Fruit fly (Drosophila melanogaster) whole organism, embryonic: ENCODE results near the gene trbd.
A peak's percentile ranks its signal among the peaks of the same experiment; 100 is the strongest.

Source experiments
- Asciz ChIP-seq: fragments of 200-800 bp; sonication (Bioruptor generic); optimal IDR thresholded peaks from 2 replicates; lab custom pipeline; 2017; ENCODE audit warnings: missing biosample characterization, mild to moderate bottlenecking, missing genetic modification characterization, missing genetic modification reagents
- B-H2 ChIP-seq: fragments of 200-800 bp; sonication (Bioruptor generic); optimal IDR thresholded peaks from 2 replicates; lab custom pipeline; 2018; ENCODE audit warnings: missing biosample characterization, mild to moderate bottlenecking, missing genetic modification characterization
- Bdp1 ChIP-seq: fragments of 200-800 bp; sonication (Bioruptor generic); optimal IDR thresholded peaks from 3 replicates; lab custom pipeline; 2016; ENCODE audit warnings: missing biosample characterization, missing genetic modification characterization
- BtbVII ChIP-seq: fragments of 200-800 bp; sonication (Bioruptor generic); optimal IDR thresholded peaks from 3 replicates; lab custom pipeline; 2017; ENCODE audit warnings: missing biosample characterization, mild to moderate bottlenecking, missing genetic modification characterization
- CG13296 ChIP-seq: fragments of 200-800 bp; sonication (Bioruptor generic); optimal IDR thresholded peaks from 3 replicates; lab custom pipeline; 2018; ENCODE audit warnings: missing biosample characterization, mild to moderate bottlenecking, missing genetic modification characterization
- CG13894 ChIP-seq: fragments of 200-800 bp; sonication (Bioruptor generic); optimal IDR thresholded peaks from 3 replicates; lab custom pipeline; 2018; ENCODE audit warnings: missing biosample characterization, mild to moderate bottlenecking, missing genetic modification characterization, moderate library complexity
- CG14014 ChIP-seq: fragments of 200-800 bp; sonication (Bioruptor generic); IDR thresholded peaks from 2 replicates; pipeline ENCODE4 v1.3.6; 2022; ENCODE audit warnings: missing biosample characterization, missing genetic modification characterization
- CG15269 ChIP-seq: fragments of 200-800 bp; sonication (Bioruptor generic); optimal IDR thresholded peaks from 2 replicates; lab custom pipeline; 2018; ENCODE audit warnings: missing biosample characterization, mild to moderate bottlenecking, missing genetic modification characterization, moderate library complexity
- CG17568 ChIP-seq: fragments of 200-800 bp; sonication (Bioruptor generic); optimal IDR thresholded peaks from 2 replicates; lab custom pipeline; 2018; ENCODE audit warnings: missing biosample characterization, mild to moderate bottlenecking, missing genetic modification characterization, moderate library complexity
- CG17912 ChIP-seq: fragments of 200-800 bp; sonication (Bioruptor generic); optimal IDR thresholded peaks from 2 replicates; lab custom pipeline; 2018; ENCODE audit warnings: missing biosample characterization, mild to moderate bottlenecking, missing genetic modification characterization
- CG31365 ChIP-seq: fragments of 200-800 bp; sonication (Bioruptor generic); optimal IDR thresholded peaks from 2 replicates; lab custom pipeline; 2018; ENCODE audit warnings: missing biosample characterization, mild to moderate bottlenecking, missing genetic modification characterization
- CG3163 ChIP-seq: fragments of 200-800 bp; sonication (Bioruptor generic); optimal IDR thresholded peaks from 3 replicates; lab custom pipeline; 2016; ENCODE audit warnings: missing biosample characterization, missing genetic modification characterization
- CG34376 ChIP-seq: fragments of 200-800 bp; sonication (Bioruptor generic); optimal IDR thresholded peaks from 2 replicates; lab custom pipeline; 2018; ENCODE audit warnings: missing biosample characterization, mild to moderate bottlenecking, missing genetic modification characterization
- CG6272 ChIP-seq: fragments of 200-800 bp; sonication (Bioruptor generic); IDR thresholded peaks from 2 replicates; pipeline ENCODE4 v1.3.6; 2022; ENCODE audit warnings: missing biosample characterization, missing genetic modification characterization
- CG6683 ChIP-seq: fragments of 200-800 bp; sonication (Bioruptor generic); optimal IDR thresholded peaks from 2 replicates; lab custom pipeline; 2017; ENCODE audit warnings: missing biosample characterization, mild to moderate bottlenecking, missing genetic modification characterization, missing genetic modification reagents
- CG6765 ChIP-seq: fragments of 200-800 bp; sonication (Bioruptor generic); optimal IDR thresholded peaks from 3 replicates; lab custom pipeline; 2017; ENCODE audit warnings: missing biosample characterization, mild to moderate bottlenecking, missing genetic modification characterization
- CG6813 ChIP-seq: fragments of 200-800 bp; sonication (Bioruptor generic); optimal IDR thresholded peaks from 2 replicates; lab custom pipeline; 2017; ENCODE audit warnings: missing biosample characterization, missing genetic modification characterization, mild to moderate bottlenecking, moderate library complexity, missing genetic modification reagents
- CG7987 ChIP-seq: fragments of 200-800 bp; sonication (Bioruptor generic); optimal IDR thresholded peaks from 2 replicates; lab custom pipeline; 2018; ENCODE audit warnings: missing biosample characterization, mild to moderate bottlenecking, missing genetic modification characterization, moderate library complexity
- CG8089 ChIP-seq: fragments of 200-800 bp; sonication (Bioruptor generic); optimal IDR thresholded peaks from 3 replicates; lab custom pipeline; 2016; ENCODE audit warnings: missing biosample characterization, missing genetic modification characterization
- CG8290 ChIP-seq, 3 experiments: fragments of 200-800 bp; sonication (Bioruptor generic); optimal IDR thresholded peaks; 2 replicates each; lab custom pipeline; 2016 to 2019; ENCODE audit warnings: missing biosample characterization in 3 of 3, missing genetic modification characterization in 3 of 3, mild to moderate bottlenecking in 2 of 3, moderate library complexity in 1 of 3
- CoRest ChIP-seq: fragments of 200-800 bp; sonication (Bioruptor generic); optimal IDR thresholded peaks from 3 replicates; lab custom pipeline; 2018; ENCODE audit warnings: missing biosample characterization, mild to moderate bottlenecking, missing genetic modification characterization, moderate library complexity
- Deaf1 ChIP-seq: fragments of 200-800 bp; optimal IDR thresholded peaks from 3 replicates; lab custom pipeline; 2019; ENCODE audit warnings: missing biosample characterization, mild to moderate bottlenecking, missing genetic modification characterization, moderate library complexity
- Dref ChIP-seq: fragments of 200-800 bp; sonication (Bioruptor generic); IDR thresholded peaks from 2 replicates; pipeline ENCODE4 v1.3.6; 2022; ENCODE audit warnings: missing biosample characterization, missing genetic modification characterization
- ERR ChIP-seq: fragments of 200-800 bp; sonication (Bioruptor generic); optimal IDR thresholded peaks from 2 replicates; lab custom pipeline; 2016; ENCODE audit warnings: missing biosample characterization, missing genetic modification characterization
- HHEX ChIP-seq: fragments of 200-800 bp; sonication (Bioruptor generic); optimal IDR thresholded peaks from 3 replicates; lab custom pipeline; 2017; ENCODE audit warnings: missing biosample characterization, mild to moderate bottlenecking, missing genetic modification characterization, missing genetic modification reagents
- Hey ChIP-seq: fragments of 200-800 bp; sonication (Bioruptor generic); optimal IDR thresholded peaks from 3 replicates; lab custom pipeline; 2018; ENCODE audit warnings: missing biosample characterization, mild to moderate bottlenecking, missing genetic modification characterization
- Hmr ChIP-seq: fragments of 200-800 bp; sonication (Bioruptor generic); optimal IDR thresholded peaks from 3 replicates; lab custom pipeline; 2017; ENCODE audit warnings: mild to moderate bottlenecking, missing biosample characterization, missing genetic modification reagents, missing genetic modification characterization
- MTF-1 ChIP-seq: fragments of 200-800 bp; sonication (Bioruptor generic); optimal IDR thresholded peaks from 2 replicates; lab custom pipeline; 2018; ENCODE audit warnings: missing biosample characterization, mild to moderate bottlenecking, missing genetic modification characterization, borderline replicate concordance
- NfI ChIP-seq: fragments of 200-800 bp; sonication (Bioruptor generic); optimal IDR thresholded peaks from 3 replicates; lab custom pipeline; 2018; ENCODE audit warnings: missing biosample characterization, mild to moderate bottlenecking, missing genetic modification characterization, moderate library complexity
- Side ChIP-seq: fragments of 200-800 bp; sonication (Bioruptor generic); optimal IDR thresholded peaks from 2 replicates; lab custom pipeline; 2016; ENCODE audit warnings: missing biosample characterization, missing genetic modification characterization
- Sry-δ ChIP-seq: fragments of 200-800 bp; sonication (Bioruptor generic); optimal IDR thresholded peaks from 2 replicates; lab custom pipeline; 2016; ENCODE audit warnings: missing biosample characterization, missing genetic modification characterization
- Trl ChIP-seq, 3 experiments: fragments of >200 bp in 2 of 3; fragments of 200-800 bp in 1 of 3; sonication (Bioruptor generic) in 1 of 3; optimal IDR thresholded peaks; 2 replicates in 1 of 3; 3 replicates in 2 of 3; lab custom pipeline; 2016 to 2017; ENCODE audit warnings: missing biosample characterization in 1 of 3, missing genetic modification characterization in 1 of 3
- Usf ChIP-seq: fragments of 200-800 bp; sonication (Bioruptor generic); optimal IDR thresholded peaks from 2 replicates; lab custom pipeline; 2017; ENCODE audit warnings: missing genotype, missing biosample characterization, missing genetic modification characterization
- Vsx1 ChIP-seq: fragments of 200-800 bp; sonication (Bioruptor generic); optimal IDR thresholded peaks from 2 replicates; lab custom pipeline; 2017; ENCODE audit warnings: missing biosample characterization, mild to moderate bottlenecking, missing genetic modification characterization, missing genetic modification reagents
- bab2 ChIP-seq: fragments of 200-800 bp; sonication (Bioruptor generic); optimal IDR thresholded peaks from 2 replicates; lab custom pipeline; 2016; ENCODE audit warnings: missing biosample characterization, missing genetic modification characterization
- btn ChIP-seq: fragments of 200-800 bp; sonication (Bioruptor generic); optimal IDR thresholded peaks from 2 replicates; lab custom pipeline; 2016; ENCODE audit warnings: missing biosample characterization, missing genetic modification characterization
- dmrt99B ChIP-seq: fragments of 200-800 bp; sonication (Bioruptor generic); optimal IDR thresholded peaks from 2 replicates; lab custom pipeline; 2018; ENCODE audit warnings: missing biosample characterization, mild to moderate bottlenecking, missing genetic modification characterization, moderate library complexity
- lmd ChIP-seq: fragments of 200-800 bp; sonication (Bioruptor generic); IDR thresholded peaks from 2 replicates; pipeline ENCODE4 v1.3.6; 2022; ENCODE audit warnings: missing biosample characterization, missing genetic modification characterization
- mirr ChIP-seq: fragments of 200-800 bp; sonication (Bioruptor generic); optimal IDR thresholded peaks from 3 replicates; lab custom pipeline; 2018; ENCODE audit warnings: missing biosample characterization, mild to moderate bottlenecking, missing genetic modification characterization
- pb ChIP-seq: fragments of 200-800 bp; sonication (Bioruptor generic); optimal IDR thresholded peaks from 3 replicates; lab custom pipeline; 2016; ENCODE audit warnings: missing biosample characterization, missing genetic modification characterization
- pum ChIP-seq: fragments of 200-800 bp; sonication (Bioruptor generic); optimal IDR thresholded peaks from 2 replicates; lab custom pipeline; 2016; ENCODE audit warnings: missing biosample characterization, missing genetic modification characterization
- schlank ChIP-seq: fragments of 200-800 bp; sonication (Bioruptor generic); optimal IDR thresholded peaks from 2 replicates; lab custom pipeline; 2018; ENCODE audit warnings: missing biosample characterization, mild to moderate bottlenecking, missing genetic modification characterization
- scrt ChIP-seq: fragments of 200-800 bp; sonication (Bioruptor generic); optimal IDR thresholded peaks from 2 replicates; lab custom pipeline; 2018; ENCODE audit warnings: missing biosample characterization, mild to moderate bottlenecking, missing genetic modification characterization, moderate library complexity
- shn ChIP-seq: fragments of 200-800 bp; sonication (Bioruptor generic); optimal IDR thresholded peaks from 3 replicates; lab custom pipeline; 2016; ENCODE audit warnings: missing biosample characterization, missing genetic modification characterization
- sim ChIP-seq: fragments of 200-800 bp; sonication (Bioruptor generic); IDR thresholded peaks from 2 replicates; pipeline ENCODE4 v1.3.6; 2022; ENCODE audit warnings: missing biosample characterization, missing genetic modification characterization
- sqz ChIP-seq: fragments of 200-800 bp; sonication (Bioruptor generic); optimal IDR thresholded peaks from 3 replicates; lab custom pipeline; 2018; ENCODE audit warnings: missing biosample characterization, mild to moderate bottlenecking, missing genetic modification characterization
- tin ChIP-seq: fragments of 200-800 bp; sonication (Bioruptor generic); optimal IDR thresholded peaks from 3 replicates; lab custom pipeline; 2016; ENCODE audit warnings: missing biosample characterization, missing genetic modification characterization
- tx ChIP-seq: fragments of 200-800 bp; sonication (Bioruptor generic); optimal IDR thresholded peaks from 2 replicates; lab custom pipeline; 2016; ENCODE audit warnings: missing biosample characterization, missing genetic modification characterization
- unc-4 ChIP-seq: fragments of 200-800 bp; sonication (Bioruptor generic); IDR thresholded peaks from 2 replicates; pipeline ENCODE4 v1.3.6; 2022; ENCODE audit warnings: missing biosample characterization, missing genetic modification characterization; ENCODE audit not compliant: partially characterized antibody

Gene trbd

dm6 chr3R:9701148-9701703 lies 9.6 kb downstream of the trbd start (continued):
- TF ChIP-seq Hmr (GFP tag; lab: Kevin White, UChicago), result peak; percentile 44
- peak; percentile 2 for TF ChIP-seq shn (GFP tag; lab: Kevin White, UChicago)
- no peak for TF ChIP-seq Deaf1 (tag; lab: Kevin White, UChicago)
- peak; percentile 45 for TF ChIP-seq dmrt99B (tag; lab: Kevin White, UChicago)
- no peak for TF ChIP-seq Hey (tag; lab: Kevin White, UChicago)
- peak; percentile 20 for TF ChIP-seq CG31365 (tag; lab: Kevin White, UChicago)
- TF ChIP-seq CG17568 (GFP tag; lab: Kevin White, UChicago), result peak; percentile 41
- TF ChIP-seq Usf (GFP tag; lab: Kevin White, UChicago), result no peak
- TF ChIP-seq CG13296, result peak; percentile 66
- TF ChIP-seq Sry-δ, result no peak
- peak; percentile 45 for TF ChIP-seq NfI
- peak; percentile 22 for TF ChIP-seq Vsx1 (GFP tag; lab: Kevin White, UChicago)
- peak; percentile 58 for TF ChIP-seq Asciz (GFP tag; lab: Kevin White, UChicago)
- TF ChIP-seq Trl (optimal IDR thresholded peaks at IDR 0.05; lab: Kevin White, UChicago), result no peak
- peak; percentile 1 for TF ChIP-seq Trl (GFP tag; optimal IDR thresholded peaks at IDR 0.05; lab: Kevin White, UChicago)
- no peak for TF ChIP-seq btn (GFP tag; lab: Kevin White, UChicago)
- TF ChIP-seq pb (GFP tag; lab: Kevin White, UChicago), result peak; percentile 9
- no peak for TF ChIP-seq unc-4 (GFP tag; lab: Robert Waterston, UW)
- TF ChIP-seq CG34376 (GFP tag; lab: Kevin White, UChicago), result peak; percentile 34
- peak; percentile 0 for TF ChIP-seq CG7987 (GFP tag; lab: Kevin White, UChicago)
- TF ChIP-seq sim, result no peak
- peak; percentile 31 for TF ChIP-seq BtbVII (GFP tag; lab: Kevin White, UChicago)
- peak; percentile 45 for TF ChIP-seq CG13894 (tag; lab: Kevin White, UChicago)
- peak; percentile 14 for TF ChIP-seq scrt (GFP tag; lab: Kevin White, UChicago)
- peak; percentile 15 for TF ChIP-seq CG17912 (GFP tag; lab: Kevin White, UChicago)
- TF ChIP-seq bab2, result peak; percentile 32
- peak; percentile 28 for TF ChIP-seq Side (GFP tag; lab: Kevin White, UChicago)
- peak; percentile 67 for TF ChIP-seq HHEX (GFP tag; lab: Kevin White, UChicago)
- TF ChIP-seq tx (GFP tag; lab: Kevin White, UChicago), result peak; percentile 9
- peak; percentile 46 for TF ChIP-seq CG6813 (GFP tag; lab: Kevin White, UChicago)
- TF ChIP-seq CG6272 (GFP tag; lab: Robert Waterston, UW), result no peak
- TF ChIP-seq CG14014 (GFP tag; lab: Robert Waterston, UW), result no peak
- TF ChIP-seq tin (GFP tag; lab: Kevin White, UChicago), result no peak
- no peak for TF ChIP-seq lmd (GFP tag; lab: Robert Waterston, UW)
- peak; percentile 27 for TF ChIP-seq CoRest
- no peak for TF ChIP-seq CG8290 (GFP tag; optimal IDR thresholded peaks at IDR 0.05; lab: Kevin White, UChicago)
- TF ChIP-seq CG8290 (tag; optimal IDR thresholded peaks at IDR 0.05; lab: Kevin White, UChicago), result peak in 1 of 2 experiments; percentile 62
- TF ChIP-seq CG3163 (GFP tag; lab: Kevin White, UChicago), result peak; percentile 49
- peak; percentile 17 for TF ChIP-seq CG8089 (GFP tag; lab: Kevin White, UChicago)
- peak; percentile 28 for TF ChIP-seq schlank (tag; lab: Kevin White, UChicago)
- peak; percentile 48 for TF ChIP-seq CG6765 (GFP tag; lab: Kevin White, UChicago)
- TF ChIP-seq mirr (GFP tag; lab: Kevin White, UChicago), result peak; percentile 86
- TF ChIP-seq sqz (GFP tag; lab: Kevin White, UChicago), result peak; percentile 1
- peak; percentile 32 for TF ChIP-seq B-H2 (GFP tag; lab: Kevin White, UChicago)
- peak; percentile 56 for TF ChIP-seq MTF-1 (GFP tag; lab: Kevin White, UChicago)
- TF ChIP-seq CG15269 (tag; lab: Kevin White, UChicago), result peak; percentile 33
- no peak for TF ChIP-seq Dref
- no peak for TF ChIP-seq ERR (GFP tag; lab: Kevin White, UChicago)
- TF ChIP-seq pum (GFP tag; lab: Kevin White, UChicago), result no peak
- TF ChIP-seq Bdp1 (GFP tag; lab: Kevin White, UChicago), result peak; percentile 5
- TF ChIP-seq CG6683, result peak; percentile 5
